Worm (Caenorhabditis elegans): ENCODE measurements around the gene C14C6.13.

C14C6.13 gene

ce11 chrV:574639-575038 lies at the start of gene C14C6.13:
TSS of gene C14C6.13 (minus strand) at chrV:574739.
- TF ChIP-seq ztf-11 (tag; optimal IDR thresholded peaks at IDR 0.05) (no peak), nhr-77 (tag; optimal IDR thresholded peaks at IDR 0.05) (no peak), nhr-6 (tag; optimal IDR thresholded peaks at IDR 0.05) (no peak), sma-9 (GFP tag; optimal IDR thresholded peaks at IDR 0.05) (no peak), sma-9 (tag; optimal IDR thresholded peaks at IDR 0.05) (no peak), egl-27 (tag; optimal IDR thresholded peaks at IDR 0.05) (no peak), lsy-2 (tag; optimal IDR thresholded peaks at IDR 0.05) (no peak), nhr-25 (tag; optimal IDR thresholded peaks at IDR 0.05) (no peak), ztf-4 (tag; optimal IDR thresholded peaks at IDR 0.05) (no peak), Y55F3AM.14 (GFP tag; optimal IDR thresholded peaks at IDR 0.05) (no peak), elt-1 (tag; optimal IDR thresholded peaks at IDR 0.05) (no peak), alr-1 (tag; optimal IDR thresholded peaks at IDR 0.05) (no peak), skn-1 (tag; optimal IDR thresholded peaks at IDR 0.05) (no peak), nhr-10 (tag; optimal IDR thresholded peaks at IDR 0.05) (no peak), ceh-82 (tag; optimal IDR thresholded peaks at IDR 0.05) (no peak), nhr-12 (tag; optimal IDR thresholded peaks at IDR 0.05) (no peak), lin-13 (GFP tag; optimal IDR thresholded peaks at IDR 0.05) (no peak)

- TF ChIP-seq sem-4 (tag; optimal IDR thresholded peaks at IDR 0.05) = no peak
- TF ChIP-seq lin-11 (tag; optimal IDR thresholded peaks at IDR 0.05) = no peak
- TF ChIP-seq nhr-237 (tag; optimal IDR thresholded peaks at IDR 0.05) = no peak
- TF ChIP-seq mab-5 (tag; optimal IDR thresholded peaks at IDR 0.05) = no peak
- no peak for TF ChIP-seq unc-55 (GFP tag; optimal IDR thresholded peaks at IDR 0.05)
- no peak for TF ChIP-seq sma-9 (GFP tag; optimal IDR thresholded peaks at IDR 0.05)
- no peak for TF ChIP-seq sma-9 (tag; optimal IDR thresholded peaks at IDR 0.05)
- no peak for TF ChIP-seq elt-1 (tag; optimal IDR thresholded peaks at IDR 0.05)
- no peak for TF ChIP-seq sma-3 (GFP tag; optimal IDR thresholded peaks at IDR 0.05)
- TF ChIP-seq nhr-23 (tag; optimal IDR thresholded peaks at IDR 0.05) = no peak
- TF ChIP-seq aly-2 (tag; optimal IDR thresholded peaks at IDR 0.05) = no peak
- no peak for TF ChIP-seq nhr-11 (tag; optimal IDR thresholded peaks at IDR 0.05)
- TF ChIP-seq ZK546.5 (tag; optimal IDR thresholded peaks at IDR 0.05) = no peak
- no peak for TF ChIP-seq egl-27 (tag; optimal IDR thresholded peaks at IDR 0.05)
- no peak for TF ChIP-seq fos-1 (tag; optimal IDR thresholded peaks at IDR 0.05)
- no peak for TF ChIP-seq ceh-16 (tag; optimal IDR thresholded peaks at IDR 0.05)
- TF ChIP-seq mbf-1 (tag; optimal IDR thresholded peaks at IDR 0.05) = no peak
Observed at ce11 chrV:622902-623301, 48.4 kb upstream of the C14C6.13 start, which contains the start of gene F48G7.5. TSS of gene F48G7.5 (minus strand) at chrV:622935.

- TF ChIP-seq nhr-10 (tag; optimal IDR thresholded peaks at IDR 0.05) (no peak), unc-55 (GFP tag; optimal IDR thresholded peaks at IDR 0.05) (no peak), nhr-6 (tag; optimal IDR thresholded peaks at IDR 0.05) (no peak), alr-1 (tag; optimal IDR thresholded peaks at IDR 0.05) (no peak), ZK546.5 (tag; optimal IDR thresholded peaks at IDR 0.05) (no peak), Y55F3AM.14 (GFP tag; optimal IDR thresholded peaks at IDR 0.05) (no peak), ceh-16 (tag; optimal IDR thresholded peaks at IDR 0.05) (no peak), gmeb-1 (tag; optimal IDR thresholded peaks at IDR 0.05) (no peak), lin-11 (tag; optimal IDR thresholded peaks at IDR 0.05) (no peak), unc-39 (tag; optimal IDR thresholded peaks at IDR 0.05) (no peak), nhr-21 (tag; optimal IDR thresholded peaks at IDR 0.05) (no peak), nhr-77 (tag; optimal IDR thresholded peaks at IDR 0.05) (no peak), unc-62 (GFP tag; optimal IDR thresholded peaks at IDR 0.05) (no peak), elt-3 (tag; optimal IDR thresholded peaks at IDR 0.05) (no peak), sma-3 (GFP tag; optimal IDR thresholded peaks at IDR 0.05) (no peak), nhr-12 (tag; optimal IDR thresholded peaks at IDR 0.05) (no peak), peb-1 (tag; optimal IDR thresholded peaks at IDR 0.05) (no peak), mbf-1 (tag; optimal IDR thresholded peaks at IDR 0.05) (no peak)
Observed at ce11 chrV:620987-621386, 46.4 kb upstream of the C14C6.13 start.

- TF ChIP-seq unc-62 (GFP tag; optimal IDR thresholded peaks at IDR 0.05) = peak; percentile 58
- peak; percentile 67 for TF ChIP-seq nhr-129 (tag; optimal IDR thresholded peaks at IDR 0.05)
- no peak for TF ChIP-seq nhr-77 (tag; optimal IDR thresholded peaks at IDR 0.05)
- no peak for TF ChIP-seq skn-1 (tag; optimal IDR thresholded peaks at IDR 0.05)
- TF ChIP-seq lin-13 (GFP tag; optimal IDR thresholded peaks at IDR 0.05) = peak; percentile 44
- TF ChIP-seq nhr-25 (tag; optimal IDR thresholded peaks at IDR 0.05) = peak; percentile 51
- TF ChIP-seq ztf-4 (tag; optimal IDR thresholded peaks at IDR 0.05) = peak; percentile 25
- TF ChIP-seq lin-11 (tag; optimal IDR thresholded peaks at IDR 0.05) = no peak
- peak; percentile 1 for TF ChIP-seq sma-3 (GFP tag; optimal IDR thresholded peaks at IDR 0.05)
- TF ChIP-seq mab-5 (tag; optimal IDR thresholded peaks at IDR 0.05) = peak; percentile 8
- TF ChIP-seq Y55F3AM.14 (GFP tag; optimal IDR thresholded peaks at IDR 0.05) = peak; percentile 68
- TF ChIP-seq ama-1 (optimal IDR thresholded peaks at IDR 0.05) = no peak
- peak; percentile 79 for TF ChIP-seq fos-1 (tag; optimal IDR thresholded peaks at IDR 0.05)
- peak; percentile 84 for TF ChIP-seq zag-1 (tag; optimal IDR thresholded peaks at IDR 0.05)
- TF ChIP-seq ceh-82 (tag; optimal IDR thresholded peaks at IDR 0.05) = no peak
- TF ChIP-seq crh-2 (tag; optimal IDR thresholded peaks at IDR 0.05) = peak; percentile 67
- peak; percentile 8 for TF ChIP-seq gmeb-1 (tag; optimal IDR thresholded peaks at IDR 0.05)
- TF ChIP-seq sma-9 (GFP tag; optimal IDR thresholded peaks at IDR 0.05) = peak; percentile 91
- no peak for TF ChIP-seq sma-9 (tag; optimal IDR thresholded peaks at IDR 0.05)
- peak; percentile 32 to 50 for TF ChIP-seq mdl-1 (tag; optimal IDR thresholded peaks at IDR 0.05)
- peak in 1 of 2 experiments; percentile 83 for TF ChIP-seq lsy-2 (tag; optimal IDR thresholded peaks at IDR 0.05)
- TF ChIP-seq ceh-16 (tag; optimal IDR thresholded peaks at IDR 0.05) = no peak
- TF ChIP-seq ztf-1 (GFP tag; conservative IDR thresholded peaks at IDR 0.05) = no peak
- peak; percentile 88 for TF ChIP-seq C34F6.9 (tag; optimal IDR thresholded peaks at IDR 0.05)
- peak; percentile 82 for TF ChIP-seq egl-27 (tag; optimal IDR thresholded peaks at IDR 0.05)
- TF ChIP-seq nhr-21 (tag; optimal IDR thresholded peaks at IDR 0.05) = peak; percentile 53
- TF ChIP-seq F13H6.1 (tag; optimal IDR thresholded peaks at IDR 0.05) = peak; percentile 74
- peak; percentile 51 for TF ChIP-seq sem-4 (tag; optimal IDR thresholded peaks at IDR 0.05)
- peak; percentile 32 for TF ChIP-seq snpc-4 (tag; optimal IDR thresholded peaks at IDR 0.05)
- peak; percentile 87 for TF ChIP-seq nhr-6 (tag; optimal IDR thresholded peaks at IDR 0.05)
- TF ChIP-seq elt-3 (tag; optimal IDR thresholded peaks at IDR 0.05) = no peak
Observed at ce11 chrV:619054-619453, 44.5 kb upstream of the C14C6.13 start, which contains the start of gene F48G7.4. TSS of gene F48G7.4 (plus strand) at chrV:619453.

Data from whole organism, L2 larva.